Worm (Caenorhabditis elegans): ENCODE measurements around the gene K09F6.15.

DNA sequence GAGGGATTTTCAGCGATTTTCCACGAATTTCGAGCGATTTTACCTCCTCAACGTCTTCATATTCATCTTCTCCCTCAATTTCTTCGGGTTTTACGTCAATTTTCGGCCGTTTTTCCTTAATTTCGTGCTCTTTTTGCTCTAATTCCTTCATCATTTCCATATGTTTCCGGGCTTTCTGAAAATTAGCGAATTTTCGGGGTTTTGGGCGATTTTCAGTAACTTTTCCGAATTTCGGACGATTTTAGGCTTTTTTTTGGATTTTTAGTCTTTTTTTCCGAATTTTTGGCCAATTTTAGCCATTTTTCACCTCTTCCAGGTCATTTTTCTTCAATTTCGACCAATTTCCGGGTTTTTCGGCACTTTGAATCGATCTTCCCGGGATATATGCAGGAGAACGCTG lies 47.0 kb downstream of the K09F6.15 start:
- TF ChIP-seq ceh-27 (GFP tag; optimal IDR thresholded peaks at IDR 0.05) = no peak
- no peak for TF ChIP-seq ceh-40 (GFP tag; IDR thresholded peaks at IDR 0.05)
- TF ChIP-seq unc-62 (GFP tag; optimal IDR thresholded peaks at IDR 0.05) = no peak
- TF ChIP-seq hrde-1 (tag; optimal IDR thresholded peaks at IDR 0.05; ENCODE audit: borderline replicate concordance) = no peak
- no peak for TF ChIP-seq nfya-2 (GFP tag; IDR thresholded peaks at IDR 0.05)
- no peak for TF ChIP-seq hlh-12 (tag; optimal IDR thresholded peaks at IDR 0.05)
- TF ChIP-seq fkh-3 (tag; optimal IDR thresholded peaks at IDR 0.05) = no peak
- no peak for TF ChIP-seq ets-4 (GFP tag; optimal IDR thresholded peaks at IDR 0.05)
- no peak for TF ChIP-seq efl-1 (GFP tag; optimal IDR thresholded peaks at IDR 0.05)
- no peak for TF ChIP-seq atf-7 (tag; optimal IDR thresholded peaks at IDR 0.05)
- TF ChIP-seq unc-130 (GFP tag; optimal IDR thresholded peaks at IDR 0.05) = no peak
- TF ChIP-seq F49E8.2 (tag; optimal IDR thresholded peaks at IDR 0.05; ENCODE audit: insufficient read depth) = no peak
- no peak for TF ChIP-seq snpc-1.1 (tag; optimal IDR thresholded peaks at IDR 0.05; ENCODE audit: insufficient read depth)

All from whole organism, young adult.